Worm (Caenorhabditis elegans): ENCODE measurements around the gene srbc-56.

- no peak for TF ChIP-seq lin-15B (tag; optimal IDR thresholded peaks at IDR 0.05)
- TF ChIP-seq nhr-237 (tag; optimal IDR thresholded peaks at IDR 0.05), result no peak
- TF ChIP-seq tbx-2 (tag; optimal IDR thresholded peaks at IDR 0.05), result no peak
- TF ChIP-seq skn-1 (tag; optimal IDR thresholded peaks at IDR 0.05), result no peak
- TF ChIP-seq pha-4 (tag; optimal IDR thresholded peaks at IDR 0.05), result no peak
- no peak for TF ChIP-seq ama-1 (optimal IDR thresholded peaks at IDR 0.05)
- no peak for TF ChIP-seq nfya-1 (tag; optimal IDR thresholded peaks at IDR 0.05; ENCODE audit: insufficient read depth)
- no peak for TF ChIP-seq unc-62 (GFP tag; optimal IDR thresholded peaks at IDR 0.05)
- TF ChIP-seq ztf-4 (tag; optimal IDR thresholded peaks at IDR 0.05), result no peak
These were observed 13.7 kb downstream of the srbc-56 start, which contains the start of gene abf-3 for ce11 chrV:15817746-15818145.
